Fruit fly (Drosophila melanogaster): ENCODE data around the gene CG11158.

dm6 chrX:13648819-13649218, 33.9 kb upstream of the CG11158 start:
- TF ChIP-seq rgr (GFP tag; optimal IDR thresholded peaks at IDR 0.05) (no peak), fru (GFP tag; optimal IDR thresholded peaks at IDR 0.05) (no peak), psq (GFP tag; optimal IDR thresholded peaks at IDR 0.05) (no peak), Jra (GFP tag; optimal IDR thresholded peaks at IDR 0.05) (no peak), Myc (optimal IDR thresholded peaks at IDR 0.05) (no peak), pan (optimal IDR thresholded peaks at IDR 0.05) (no peak), CG9705 (GFP tag; optimal IDR thresholded peaks at IDR 0.05) (no peak), OdsH (GFP tag; optimal IDR thresholded peaks at IDR 0.05) (no peak), Mio (GFP tag; optimal IDR thresholded peaks at IDR 0.05) (no peak), GATAd (GFP tag; optimal IDR thresholded peaks at IDR 0.05) (no peak), Rel (GFP tag; optimal IDR thresholded peaks at IDR 0.05) (no peak), Rel (tag; optimal IDR thresholded peaks at IDR 0.05) (no peak)

Measured in whole organism, wandering third instar larva.